Worm (Caenorhabditis elegans) whole organism, late embryonic: ENCODE data around the gene F56D6.22.

Experiments used
- C38D4.7 ChIP-seq: fragments of 200-800 bp; sonication (Bioruptor generic); optimal IDR thresholded peaks from 2 replicates; lab custom pipeline; 2018; ENCODE audit warnings: mild to moderate bottlenecking, missing genetic modification characterization, moderate library complexity, missing compliant biosample characterization
- K02D7.2 ChIP-seq: sonication (generic microtip); optimal IDR thresholded peaks from 2 replicates; lab custom pipeline; 2017; ENCODE audit warnings: mild to moderate bottlenecking, missing genetic modification characterization, missing compliant biosample characterization
- K09A11.1 ChIP-seq: sonication (generic microtip); optimal IDR thresholded peaks from 2 replicates; lab custom pipeline; 2017; ENCODE audit warnings: antibody characterized with exemption, mild to moderate bottlenecking, missing genetic modification characterization, missing compliant biosample characterization; ENCODE audit not compliant: insufficient read depth
- T23F11.4 ChIP-seq: fragments of 200-800 bp; sonication (Bioruptor generic); optimal IDR thresholded peaks from 2 replicates; lab custom pipeline; 2018; ENCODE audit warnings: mild to moderate bottlenecking, missing genetic modification characterization, missing compliant biosample characterization
- Y22D7AL.16 ChIP-seq: sonication (generic microtip); optimal IDR thresholded peaks from 2 replicates; lab custom pipeline; 2016; ENCODE audit warnings: missing genetic modification characterization, missing compliant biosample characterization
- ahr-1 ChIP-seq: sonication (generic microtip); optimal IDR thresholded peaks from 2 replicates; lab custom pipeline; 2016; ENCODE audit warnings: missing genetic modification characterization, missing compliant biosample characterization
- ceh-14 ChIP-seq: sonication (generic microtip); optimal IDR thresholded peaks from 2 replicates; lab custom pipeline; 2016; ENCODE audit warnings: missing genotype, missing genetic modification characterization, missing compliant biosample characterization
- ceh-19 ChIP-seq: fragments of 200-800 bp; sonication (Bioruptor generic); optimal IDR thresholded peaks from 2 replicates; lab custom pipeline; 2018; ENCODE audit warnings: mild to moderate bottlenecking, missing genetic modification characterization, missing compliant biosample characterization
- ceh-2 ChIP-seq: sonication (generic microtip); optimal IDR thresholded peaks from 2 replicates; lab custom pipeline; 2016; ENCODE audit warnings: missing genotype, missing genetic modification characterization, missing compliant biosample characterization
- ceh-30 ChIP-seq: fragments of 150-350 bp; optimal IDR thresholded peaks from 2 replicates; lab custom pipeline; 2014; ENCODE audit warnings: missing biosample characterization, missing genetic modification characterization
- ceh-34 ChIP-seq: sonication (generic microtip); optimal IDR thresholded peaks from 2 replicates; lab custom pipeline; 2016; ENCODE audit warnings: mild to moderate bottlenecking, missing genetic modification characterization, missing compliant biosample characterization
- ceh-45 ChIP-seq: fragments of 200-800 bp; sonication (Bioruptor generic); IDR thresholded peaks from 2 replicates; pipeline ENCODE4 v1.3.6; 2022; ENCODE audit warnings: missing genetic modification reagents, missing genetic modification characterization, missing compliant biosample characterization
- ceh-6 ChIP-seq: fragments of 200-800 bp; sonication (Bioruptor generic); optimal IDR thresholded peaks from 2 replicates; lab custom pipeline; 2018; ENCODE audit warnings: mild to moderate bottlenecking, missing genetic modification characterization, missing compliant biosample characterization
- che-1 ChIP-seq: sonication (generic microtip); optimal IDR thresholded peaks from 2 replicates; lab custom pipeline; 2016; ENCODE audit warnings: mild to moderate bottlenecking, missing genetic modification characterization, missing compliant biosample characterization
- dve-1 ChIP-seq: sonication (generic microtip); optimal IDR thresholded peaks from 2 replicates; lab custom pipeline; 2017; ENCODE audit warnings: antibody characterized with exemption, mild to moderate bottlenecking, missing genetic modification characterization, missing compliant biosample characterization
- elt-4 ChIP-seq: sonication (generic microtip); optimal IDR thresholded peaks from 2 replicates; lab custom pipeline; 2016; ENCODE audit warnings: missing genetic modification characterization, missing compliant biosample characterization
- ets-4 ChIP-seq: sonication (generic microtip); optimal IDR thresholded peaks from 2 replicates; lab custom pipeline; 2016; ENCODE audit warnings: missing genetic modification characterization, missing compliant biosample characterization
- fkh-10 ChIP-seq: fragments of 150-350 bp; optimal IDR thresholded peaks from 2 replicates; lab custom pipeline; 2014; ENCODE audit warnings: missing biosample characterization, missing genetic modification reagents, missing genetic modification characterization
- fkh-6 ChIP-seq: sonication (generic microtip); optimal IDR thresholded peaks from 2 replicates; lab custom pipeline; 2016; ENCODE audit warnings: missing genetic modification characterization, missing compliant biosample characterization
- gmeb-2 ChIP-seq: sonication (generic microtip); optimal IDR thresholded peaks from 2 replicates; lab custom pipeline; 2016; ENCODE audit warnings: missing genetic modification characterization, inconsistent platforms, missing compliant biosample characterization
- hlh-15 ChIP-seq: sonication (generic microtip); optimal IDR thresholded peaks from 2 replicates; lab custom pipeline; 2016; ENCODE audit warnings: missing genetic modification characterization, missing compliant biosample characterization
- hlh-6 ChIP-seq: sonication (generic microtip); optimal IDR thresholded peaks from 2 replicates; lab custom pipeline; 2016; ENCODE audit warnings: missing genotype, missing genetic modification characterization, missing compliant biosample characterization
- hlh-8 ChIP-seq: sonication (generic microtip); optimal IDR thresholded peaks from 2 replicates; lab custom pipeline; 2016; ENCODE audit warnings: missing genotype, missing genetic modification characterization, missing compliant biosample characterization
- lin-11 ChIP-seq: fragments of 200-800 bp; sonication (Bioruptor generic); optimal IDR thresholded peaks from 2 replicates; lab custom pipeline; 2018; ENCODE audit warnings: mild to moderate bottlenecking, missing genetic modification characterization, missing compliant biosample characterization
- mec-3 ChIP-seq: sonication (generic microtip); optimal IDR thresholded peaks from 2 replicates; lab custom pipeline; 2016; ENCODE audit warnings: borderline replicate concordance, missing genetic modification characterization, missing compliant biosample characterization
- nfya-1 ChIP-seq: sonication (generic microtip); optimal IDR thresholded peaks from 2 replicates; lab custom pipeline; 2017; ENCODE audit warnings: missing genetic modification characterization, mild to moderate bottlenecking, missing compliant biosample characterization, antibody characterized with exemption, moderate library complexity
- nhr-11 ChIP-seq: fragments of 150-350 bp; optimal IDR thresholded peaks from 2 replicates; lab custom pipeline; 2014; ENCODE audit warnings: missing biosample characterization, missing genetic modification characterization
- pat-9 ChIP-seq: fragments of 200-800 bp; sonication (Bioruptor generic); optimal IDR thresholded peaks from 2 replicates; lab custom pipeline; 2018; ENCODE audit warnings: mild to moderate bottlenecking, missing genetic modification characterization, moderate library complexity, missing compliant biosample characterization
- pros-1 ChIP-seq: fragments of 150-350 bp; optimal IDR thresholded peaks from 2 replicates; lab custom pipeline; 2014; ENCODE audit warnings: missing biosample characterization, missing genetic modification reagents, missing genetic modification characterization
- ref-2 ChIP-seq: sonication (generic microtip); optimal IDR thresholded peaks from 2 replicates; lab custom pipeline; 2016; ENCODE audit warnings: missing genetic modification characterization, missing compliant biosample characterization
- rnt-1 ChIP-seq: sonication (generic microtip); optimal IDR thresholded peaks from 2 replicates; lab custom pipeline; 2016; ENCODE audit warnings: missing genetic modification characterization, missing compliant biosample characterization
- sox-2 ChIP-seq: fragments of 200-800 bp; sonication (Bioruptor generic); IDR thresholded peaks from 2 replicates; pipeline ENCODE4 v1.3.6; 2022; ENCODE audit warnings: missing genetic modification reagents, missing genetic modification characterization, missing compliant biosample characterization
- sox-4 ChIP-seq: sonication (generic microtip); optimal IDR thresholded peaks from 2 replicates; lab custom pipeline; 2017; ENCODE audit warnings: mild to moderate bottlenecking, missing genetic modification characterization, inconsistent platforms, missing compliant biosample characterization
- ttx-3 ChIP-seq: sonication (generic microtip); optimal IDR thresholded peaks from 2 replicates; lab custom pipeline; 2016; ENCODE audit warnings: missing genetic modification reagents, missing genetic modification characterization, missing compliant biosample characterization
- unc-86 ChIP-seq: sonication (generic microtip); optimal IDR thresholded peaks from 2 replicates; lab custom pipeline; 2016; ENCODE audit warnings: missing genetic modification characterization, missing compliant biosample characterization
- zip-5 ChIP-seq: sonication (generic microtip); optimal IDR thresholded peaks from 2 replicates; lab custom pipeline; 2016; ENCODE audit warnings: missing genetic modification characterization, missing compliant biosample characterization
- ztf-16 ChIP-seq: sonication (generic microtip); optimal IDR thresholded peaks from 2 replicates; lab custom pipeline; 2017; ENCODE audit warnings: missing genetic modification characterization, missing compliant biosample characterization

F56D6.22 gene

ce11 chrIV:3875260-3875659, 32.1 kb downstream of the F56D6.22 start:
- TF ChIP-seq hlh-6 (no peak), C38D4.7 (GFP tag; lab: Kevin White, UChicago) (no peak), hlh-8 (no peak), nfya-1 (tag; lab: Kevin White, UChicago) (no peak), hlh-15 (no peak), ztf-16 (no peak)
- TF ChIP-seq, all 69 proteins: peak for 0

ce11 chrIV:3874417-3874816, 33.0 kb downstream of the F56D6.22 start:
- TF ChIP-seq ets-4 (tag; lab: Kevin White, UChicago): no peak
- peak; percentile 5 for TF ChIP-seq gmeb-2 (tag; lab: Kevin White, UChicago)

- TF ChIP-seq elt-4 (tag; lab: Kevin White, UChicago) (no peak), fkh-10 (GFP tag; lab: Kevin White, UChicago) (no peak), pat-9 (no peak), nhr-11 (tag; lab: Kevin White, UChicago) (no peak), ceh-2 (tag; lab: Kevin White, UChicago) (no peak), hlh-15 (no peak), ref-2 (no peak), dve-1 (tag; lab: Kevin White, UChicago) (no peak), nfya-1 (tag; lab: Kevin White, UChicago) (no peak), ahr-1 (tag; lab: Kevin White, UChicago) (no peak), rnt-1 (tag; lab: Kevin White, UChicago) (no peak), sox-2 (GFP tag; lab: Robert Waterston, UW) (no peak), ceh-14 (tag; lab: Kevin White, UChicago) (no peak)
Observed at ce11 chrIV:3873706-3874105, 33.7 kb downstream of the F56D6.22 start, which contains the start of gene F37C4.5. Gene F37C4.5, minus strand, starts transcription at chrIV:3873806.

ce11 chrIV:3873195-3873594, 34.2 kb downstream of the F56D6.22 start:
- TF ChIP-seq Y22D7AL.16 (no peak), fkh-6 (tag; lab: Kevin White, UChicago) (no peak), zip-5 (tag; lab: Kevin White, UChicago) (no peak), unc-86 (tag; lab: Kevin White, UChicago) (no peak), sox-4 (no peak)
- TF ChIP-seq, all 69 proteins: peak for 0

- TF ChIP-seq pros-1 (tag; lab: Kevin White, UChicago) (no peak), ttx-3 (tag; lab: Kevin White, UChicago) (no peak), gmeb-2 (tag; lab: Kevin White, UChicago) (no peak)
Observed at ce11 chrIV:3869875-3870274, 37.5 kb downstream of the F56D6.22 start.

- TF ChIP-seq ref-2: no peak
- TF ChIP-seq rnt-1 (tag; lab: Kevin White, UChicago): no peak
- no peak for TF ChIP-seq ceh-30 (tag; lab: Kevin White, UChicago)
- TF ChIP-seq K02D7.2 (tag; lab: Kevin White, UChicago): no peak
Observed at ce11 chrIV:3867252-3867651, 40.2 kb downstream of the F56D6.22 start, which contains the start of gene F37C4.4. Gene F37C4.4, plus strand, starts transcription at chrIV:3867309.

- TF ChIP-seq fkh-6 (tag; lab: Kevin White, UChicago): no peak
- no peak for TF ChIP-seq lin-11 (tag; lab: Kevin White, UChicago)
- no peak for TF ChIP-seq K09A11.1 (tag; lab: Kevin White, UChicago)
- TF ChIP-seq ceh-30 (tag; lab: Kevin White, UChicago): no peak
- no peak for TF ChIP-seq ceh-34 (tag; lab: Kevin White, UChicago)
- TF ChIP-seq sox-2 (GFP tag; lab: Robert Waterston, UW): no peak
- TF ChIP-seq ceh-6 (GFP tag; lab: Kevin White, UChicago): no peak
- no peak for TF ChIP-seq ceh-45 (GFP tag; lab: Robert Waterston, UW)
- TF ChIP-seq che-1 (tag; lab: Kevin White, UChicago): no peak
- no peak for TF ChIP-seq T23F11.4 (GFP tag; lab: Kevin White, UChicago)
- TF ChIP-seq unc-86 (tag; lab: Kevin White, UChicago): no peak
- TF ChIP-seq ceh-19 (GFP tag; lab: Kevin White, UChicago): no peak
- no peak for TF ChIP-seq mec-3 (tag; lab: Kevin White, UChicago)
Observed at ce11 chrIV:3866018-3866417, 41.4 kb downstream of the F56D6.22 start.
